Worm (Caenorhabditis elegans) whole organism, midembryonic: ENCODE results near the gene tsp-16.

ENCODE experiments used
- T22C8.4 ChIP-seq: fragments of 200-800 bp; sonication (Bioruptor generic); IDR thresholded peaks from 2 replicates; pipeline ENCODE4 v1.3.6; 2022; ENCODE audit warnings: missing genetic modification characterization, missing compliant biosample characterization
- cog-1 ChIP-seq: sonication (generic microtip); optimal IDR thresholded peaks from 2 replicates; lab custom pipeline; 2016; ENCODE audit warnings: missing genetic modification characterization, missing compliant biosample characterization
- flt-1 ChIP-seq: fragments of 200-800 bp; sonication (Bioruptor generic); IDR thresholded peaks from 2 replicates; pipeline ENCODE4 v1.3.6; 2022; ENCODE audit warnings: missing genetic modification characterization, missing compliant biosample characterization
- klf-2 ChIP-seq: fragments of 200-800 bp; sonication (Bioruptor generic); conservative IDR thresholded peaks from 2 replicates; pipeline ENCODE4 v1.3.6; 2022; ENCODE audit warnings: missing genetic modification reagents, missing genetic modification characterization, missing compliant biosample characterization
- med-1 ChIP-seq: sonication (generic microtip); optimal IDR thresholded peaks from 2 replicates; lab custom pipeline; 2017; ENCODE audit warnings: missing genetic modification characterization, mild to moderate bottlenecking, missing compliant biosample characterization, antibody characterized with exemption, missing genetic modification reagents; ENCODE audit not compliant: insufficient read depth
- ref-1 ChIP-seq: fragments of 200-800 bp; sonication (Bioruptor generic); conservative IDR thresholded peaks from 2 replicates; pipeline ENCODE4 v1.3.6; 2022; ENCODE audit warnings: missing genetic modification reagents, missing genetic modification characterization, missing compliant biosample characterization
- tab-1 ChIP-seq: fragments of 200-800 bp; sonication (Bioruptor generic); IDR thresholded peaks from 2 replicates; pipeline ENCODE4 v1.3.6; 2022; ENCODE audit warnings: missing genetic modification characterization, missing compliant biosample characterization
- ztf-23 ChIP-seq: fragments of 200-800 bp; sonication (Bioruptor generic); IDR thresholded peaks from 2 replicates; pipeline ENCODE4 v1.3.6; 2022; ENCODE audit warnings: missing genetic modification reagents, missing genetic modification characterization, missing compliant biosample characterization
- ztf-29 ChIP-seq: fragments of 200-800 bp; sonication (Bioruptor generic); IDR thresholded peaks from 2 replicates; pipeline ENCODE4 v1.3.6; 2022; ENCODE audit warnings: missing genetic modification reagents, missing genetic modification characterization, missing compliant biosample characterization

tsp-16 gene

ce11 chrX:7001933-7002332 lies 5.5 kb upstream of the tsp-16 start:
- TF ChIP-seq T22C8.4 (GFP tag; lab: Robert Waterston, UW) (no peak), cog-1 (tag; lab: Kevin White, UChicago) (no peak), med-1 (GFP tag; lab: Kevin White, UChicago) (no peak)

ce11 chrX:6991427-6991826 lies 5.0 kb downstream of the tsp-16 start, which contains the start of gene ugt-57:
Gene ugt-57, plus strand, starts transcription at chrX:6991727.
- no peak for TF ChIP-seq med-1 (GFP tag; lab: Kevin White, UChicago)
- TF ChIP-seq T22C8.4 (GFP tag; lab: Robert Waterston, UW): no peak
- TF ChIP-seq ref-1 (GFP tag; lab: Robert Waterston, UW): no peak
- no peak for TF ChIP-seq ztf-29 (GFP tag; lab: Robert Waterston, UW)
- no peak for TF ChIP-seq tab-1 (GFP tag; lab: Robert Waterston, UW)
- TF ChIP-seq flt-1 (GFP tag; lab: Robert Waterston, UW): no peak
- no peak for TF ChIP-seq cog-1 (tag; lab: Kevin White, UChicago)
- no peak for TF ChIP-seq klf-2 (GFP tag; lab: Robert Waterston, UW)
- TF ChIP-seq ztf-23: no peak

ce11 chrX:6989342-6989741 lies 7.1 kb downstream of the tsp-16 start, which contains the start of gene F01E11.18:
Gene F01E11.18, plus strand, starts transcription at chrX:6989642.
- TF ChIP-seq ztf-29 (GFP tag; lab: Robert Waterston, UW) (no peak), klf-2 (GFP tag; lab: Robert Waterston, UW) (no peak), cog-1 (tag; lab: Kevin White, UChicago) (no peak), med-1 (GFP tag; lab: Kevin White, UChicago) (no peak), ref-1 (GFP tag; lab: Robert Waterston, UW) (no peak)

- TF ChIP-seq klf-2 (GFP tag; lab: Robert Waterston, UW) (no peak), cog-1 (tag; lab: Kevin White, UChicago) (no peak), ztf-29 (GFP tag; lab: Robert Waterston, UW) (no peak), flt-1 (GFP tag; lab: Robert Waterston, UW) (no peak), tab-1 (GFP tag; lab: Robert Waterston, UW) (no peak), ref-1 (GFP tag; lab: Robert Waterston, UW) (no peak), T22C8.4 (GFP tag; lab: Robert Waterston, UW) (no peak), ztf-23 (no peak), med-1 (GFP tag; lab: Kevin White, UChicago) (no peak)
Measured at ce11 chrX:6988212-6988611, 8.2 kb downstream of the tsp-16 start.

- no peak for TF ChIP-seq ztf-23
- TF ChIP-seq flt-1 (GFP tag; lab: Robert Waterston, UW): no peak
- TF ChIP-seq ztf-29 (GFP tag; lab: Robert Waterston, UW): no peak
- no peak for TF ChIP-seq tab-1 (GFP tag; lab: Robert Waterston, UW)
- TF ChIP-seq cog-1 (tag; lab: Kevin White, UChicago): no peak
- TF ChIP-seq T22C8.4 (GFP tag; lab: Robert Waterston, UW): no peak
- no peak for TF ChIP-seq med-1 (GFP tag; lab: Kevin White, UChicago)
- no peak for TF ChIP-seq ref-1 (GFP tag; lab: Robert Waterston, UW)
- TF ChIP-seq klf-2 (GFP tag; lab: Robert Waterston, UW): no peak
Measured at ce11 chrX:6971301-6971700, 25.1 kb downstream of the tsp-16 start.

ce11 chrX:6970134-6970533 lies 26.3 kb downstream of the tsp-16 start:
- TF ChIP-seq klf-2 (GFP tag; lab: Robert Waterston, UW): no peak
- TF ChIP-seq tab-1 (GFP tag; lab: Robert Waterston, UW): no peak
- TF ChIP-seq ztf-23: no peak
- TF ChIP-seq flt-1 (GFP tag; lab: Robert Waterston, UW): no peak
- TF ChIP-seq med-1 (GFP tag; lab: Kevin White, UChicago): no peak
- no peak for TF ChIP-seq ref-1 (GFP tag; lab: Robert Waterston, UW)
- no peak for TF ChIP-seq ztf-29 (GFP tag; lab: Robert Waterston, UW)
- no peak for TF ChIP-seq cog-1 (tag; lab: Kevin White, UChicago)

- TF ChIP-seq klf-2 (GFP tag; lab: Robert Waterston, UW): no peak
- TF ChIP-seq ztf-29 (GFP tag; lab: Robert Waterston, UW): no peak
Measured at ce11 chrX:6968553-6968952, 27.9 kb downstream of the tsp-16 start.

ce11 chrX:6967057-6967456 lies 29.4 kb downstream of the tsp-16 start, which contains the start of gene F01E11.3:
Gene F01E11.3, plus strand, starts transcription at chrX:6967357.
- TF ChIP-seq cog-1 (tag; lab: Kevin White, UChicago) (no peak), klf-2 (GFP tag; lab: Robert Waterston, UW) (no peak), ref-1 (GFP tag; lab: Robert Waterston, UW) (no peak)

- no peak for TF ChIP-seq ztf-23
- no peak for TF ChIP-seq klf-2 (GFP tag; lab: Robert Waterston, UW)
- TF ChIP-seq flt-1 (GFP tag; lab: Robert Waterston, UW): no peak
- no peak for TF ChIP-seq ref-1 (GFP tag; lab: Robert Waterston, UW)
Measured at ce11 chrX:6963842-6964241, 32.6 kb downstream of the tsp-16 start.

ce11 chrX:6962347-6962746 lies 34.1 kb downstream of the tsp-16 start:
- TF ChIP-seq ref-1 (GFP tag; lab: Robert Waterston, UW) (no peak), cog-1 (tag; lab: Kevin White, UChicago) (no peak), tab-1 (GFP tag; lab: Robert Waterston, UW) (no peak), flt-1 (GFP tag; lab: Robert Waterston, UW) (no peak), med-1 (GFP tag; lab: Kevin White, UChicago) (no peak)
